Fruit fly (Drosophila melanogaster): Measurements from ENCODE around the gene CG3061.

DNA sequence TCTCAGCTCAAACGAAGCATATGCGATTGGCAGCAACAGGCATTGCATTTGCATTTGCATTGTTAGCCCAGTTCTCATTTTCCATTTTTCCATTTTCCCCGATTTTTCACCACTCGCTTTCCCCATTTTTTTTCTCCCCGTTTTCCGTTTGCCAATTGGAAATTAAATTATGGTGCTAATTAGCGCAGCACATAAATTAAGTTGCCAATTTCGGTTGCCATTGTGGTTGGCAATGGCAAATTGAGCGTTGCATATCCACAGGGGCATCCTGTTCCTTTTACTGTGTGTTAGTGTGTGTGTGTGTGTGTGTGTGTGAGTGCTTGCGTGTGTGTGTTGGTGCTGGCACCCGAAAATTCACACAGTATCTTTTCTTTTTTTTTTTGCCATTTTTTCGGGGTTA is 5.2 kb downstream of the CG3061 start:
- TF ChIP-seq Sox102F (GFP tag; optimal IDR thresholded peaks at IDR 0.05) (no peak), Hr39 (optimal IDR thresholded peaks at IDR 0.05) (no peak), Elba2 (GFP tag; optimal IDR thresholded peaks at IDR 0.05) (peak; percentile 89), CG17612 (GFP tag; IDR thresholded peaks at IDR 0.05) (no peak), Dp (GFP tag; optimal IDR thresholded peaks at IDR 0.05) (no peak)
